Worm (Caenorhabditis elegans) whole organism, L2 larva: ENCODE results near the gene fbxa-114.

Source experiments
- alr-1 ChIP-seq: fragments of 150-350 bp; optimal IDR thresholded peaks from 2 replicates; lab custom pipeline; 2014; ENCODE audit warnings: missing biosample characterization, missing genetic modification characterization
- aly-2 ChIP-seq: fragments of 150-350 bp; optimal IDR thresholded peaks from 2 replicates; lab custom pipeline; 2014; ENCODE audit warnings: missing biosample characterization, missing genetic modification characterization
- ceh-16 ChIP-seq: fragments of 150-350 bp; optimal IDR thresholded peaks from 2 replicates; lab custom pipeline; 2014; ENCODE audit warnings: missing biosample characterization, missing genetic modification characterization
- elt-3 ChIP-seq: sonication (generic microtip); optimal IDR thresholded peaks from 2 replicates; lab custom pipeline; 2017; ENCODE audit warnings: missing biosample characterization, missing genetic modification characterization
- gmeb-1 ChIP-seq: fragments of 150-350 bp; optimal IDR thresholded peaks from 2 replicates; lab custom pipeline; 2014; ENCODE audit warnings: missing biosample characterization, missing genetic modification characterization
- mdl-1 ChIP-seq, 2 experiments: fragments of 150-350 bp in 1 of 2; sonication (generic microtip) in 1 of 2; optimal IDR thresholded peaks; 2 replicates each; lab custom pipeline; 2017; ENCODE audit warnings: missing biosample characterization in 2 of 2, missing genetic modification characterization in 2 of 2
- snpc-4 ChIP-seq: fragments of 150-350 bp; optimal IDR thresholded peaks from 2 replicates; lab custom pipeline; 2014; ENCODE audit warnings: missing biosample characterization, missing genetic modification characterization
- unc-55 ChIP-seq: fragments of 150-350 bp; sonication (generic microtip); optimal IDR thresholded peaks from 3 replicates; lab custom pipeline; 2014; ENCODE audit warnings: missing biosample characterization, missing genetic modification reagents, missing genetic modification characterization
- ztf-4 ChIP-seq: fragments of 150-350 bp; optimal IDR thresholded peaks from 2 replicates; lab custom pipeline; 2014; ENCODE audit warnings: missing biosample characterization, missing genetic modification characterization

- TF ChIP-seq ztf-4: no peak
- no peak for TF ChIP-seq ceh-16 (tag; lab: Kevin White, UChicago)
- no peak for TF ChIP-seq unc-55 (GFP tag; lab: Kevin White, UChicago)
- TF ChIP-seq alr-1 (tag; lab: Kevin White, UChicago): no peak
- TF ChIP-seq mdl-1 (tag; optimal IDR thresholded peaks at IDR 0.05; lab: Kevin White, UChicago): no peak
- no peak for TF ChIP-seq gmeb-1 (tag; lab: Kevin White, UChicago)
- TF ChIP-seq snpc-4 (tag; lab: Kevin White, UChicago): no peak
- no peak for TF ChIP-seq aly-2 (tag; lab: Kevin White, UChicago)
- TF ChIP-seq elt-3: no peak
These were observed 19.2 kb downstream of the fbxa-114 start for ce11 chrV:20220604-20221003.
